Worm (Caenorhabditis elegans) whole organism, young adult: ENCODE measurements around the gene T11G6.3.

ENCODE experiments used
- F33H1.4 ChIP-seq: fragments of 200-800 bp; sonication (Bioruptor generic); IDR thresholded peaks from 2 replicates; pipeline ENCODE4 v1.3.6; 2022; ENCODE audit warnings: missing genetic modification reagents, missing genetic modification characterization, missing compliant biosample characterization
- F52B5.7 ChIP-seq: sonication (generic microtip); optimal IDR thresholded peaks from 2 replicates; lab custom pipeline; 2016; ENCODE audit warnings: mild to moderate bottlenecking, missing genetic modification characterization, missing compliant biosample characterization
- lag-1 ChIP-seq: fragments of 200-800 bp; sonication (Bioruptor generic); IDR thresholded peaks from 2 replicates; pipeline ENCODE4 v1.3.6; 2022; ENCODE audit warnings: missing genetic modification reagents, missing genetic modification characterization, missing compliant biosample characterization

ce11 chrIV:10855946-10856345 is 909 bp upstream of the T11G6.3 start:
- TF ChIP-seq lag-1 (GFP tag; lab: Robert Waterston, UW), result no peak
- TF ChIP-seq F52B5.7 (tag; lab: Kevin White, UChicago), result no peak
- TF ChIP-seq F33H1.4, result no peak
